Fruit fly (Drosophila melanogaster): ENCODE measurements around the gene Ubc84D.

The Ubc84D gene

dm6 chr3R:7541145-7541860, 22.0 kb upstream of the Ubc84D start, which contains the start of the genes alpha-Est3 and alpha-Est2:
alpha-Est3 (minus strand) TSS chr3R:7541631.
alpha-Est2 (plus strand) TSS chr3R:7541810.
- TF ChIP-seq CG2678 (tag; optimal IDR thresholded peaks at IDR 0.05) (no peak), Trl (optimal IDR thresholded peaks at IDR 0.05) (peak in 1 of 2 experiments; percentile 38), Trl (GFP tag; optimal IDR thresholded peaks at IDR 0.05) (no peak), MESR4 (GFP tag; optimal IDR thresholded peaks at IDR 0.05) (no peak), crp (GFP tag; optimal IDR thresholded peaks at IDR 0.05) (peak in 1 of 2 experiments; percentile 75), CG34224 (GFP tag; IDR thresholded peaks at IDR 0.05; ENCODE audit: partially characterized antibody) (peak; percentile 15; the same call in 1 of the 3 replicates), CG13287 (GFP tag; IDR thresholded peaks at IDR 0.05; ENCODE audit: partially characterized antibody) (peak; percentile 24; the same call in 1 of the 2 replicates), Deaf1 (tag; optimal IDR thresholded peaks at IDR 0.05) (peak; percentile 36), emc (GFP tag; optimal IDR thresholded peaks at IDR 0.05) (no peak), CG3995 (GFP tag; optimal IDR thresholded peaks at IDR 0.05) (peak; percentile 50), sd (tag; optimal IDR thresholded peaks at IDR 0.05) (peak; percentile 36), Dek (tag; optimal IDR thresholded peaks at IDR 0.05) (no peak), lbe (GFP tag; optimal IDR thresholded peaks at IDR 0.05) (peak; percentile 22), CG15073 (GFP tag; optimal IDR thresholded peaks at IDR 0.05) (peak; percentile 90), Med (GFP tag) (peak; percentile 21), CG7928 (GFP tag; optimal IDR thresholded peaks at IDR 0.05) (no peak)

- no peak for TF ChIP-seq CG13424 (tag; optimal IDR thresholded peaks at IDR 0.05)
- no peak for TF ChIP-seq Camta (GFP tag; optimal IDR thresholded peaks at IDR 0.05)
- TF ChIP-seq exex (tag; optimal IDR thresholded peaks at IDR 0.05), result peak; percentile 81
- TF ChIP-seq grn (GFP tag; optimal IDR thresholded peaks at IDR 0.05), result peak; percentile 39
- peak; percentile 36 for TF ChIP-seq sug (tag; optimal IDR thresholded peaks at IDR 0.05)
- TF ChIP-seq mirr (GFP tag; optimal IDR thresholded peaks at IDR 0.05), result peak; percentile 60
Measured at dm6 chr3R:7538435-7538834, 19.2 kb upstream of the Ubc84D start, which contains the start of gene alpha-Est4. alpha-Est4 (minus strand) TSS chr3R:7538615.

- TF ChIP-seq odd (GFP tag; optimal IDR thresholded peaks at IDR 0.05) (no peak), Stat92E (GFP tag; optimal IDR thresholded peaks at IDR 0.05) (no peak), CG11085 (GFP tag; IDR thresholded peaks at IDR 0.05) (no peak), grn (GFP tag; optimal IDR thresholded peaks at IDR 0.05) (peak; percentile 40), Gug (GFP tag; IDR thresholded peaks at IDR 0.05) (no peak), CG17829 (tag; optimal IDR thresholded peaks at IDR 0.05) (no peak), CG31441 (GFP tag; IDR thresholded peaks at IDR 0.05) (no peak), Hmr (GFP tag; optimal IDR thresholded peaks at IDR 0.05) (peak; percentile 1), sr (GFP tag; IDR thresholded peaks at IDR 0.05) (no peak), pnt (GFP tag; optimal IDR thresholded peaks at IDR 0.05) (no peak), CG13123 (GFP tag; optimal IDR thresholded peaks at IDR 0.05) (no peak), sd (tag; optimal IDR thresholded peaks at IDR 0.05) (peak; percentile 71), TFAM (GFP tag; optimal IDR thresholded peaks at IDR 0.05) (no peak), crol (GFP tag; IDR thresholded peaks at IDR 0.05) (no peak), mirr (GFP tag; optimal IDR thresholded peaks at IDR 0.05) (peak; percentile 51), Myb (GFP tag; optimal IDR thresholded peaks at IDR 0.05) (no peak), CG11560 (tag; IDR thresholded peaks at IDR 0.05) (no peak), sc (optimal IDR thresholded peaks at IDR 0.05) (no peak), sc (GFP tag; optimal IDR thresholded peaks at IDR 0.05) (no peak), CG17802 (tag; optimal IDR thresholded peaks at IDR 0.05) (no peak), exex (tag; optimal IDR thresholded peaks at IDR 0.05) (peak; percentile 98), mam (GFP tag; optimal IDR thresholded peaks at IDR 0.05) (no peak), sug (tag; optimal IDR thresholded peaks at IDR 0.05) (peak; percentile 53), aop (GFP tag; IDR thresholded peaks at IDR 0.05) (no peak), Ets65A (GFP tag) (no peak), CG33213 (GFP tag; optimal IDR thresholded peaks at IDR 0.05) (no peak), CG34376 (GFP tag; optimal IDR thresholded peaks at IDR 0.05) (peak; percentile 52), CG1233 (GFP tag; optimal IDR thresholded peaks at IDR 0.05) (no peak), Dfd (GFP tag; optimal IDR thresholded peaks at IDR 0.05) (no peak), CG3163 (GFP tag; optimal IDR thresholded peaks at IDR 0.05) (no peak)
Measured at dm6 chr3R:7536281-7536680, 17.0 kb upstream of the Ubc84D start, which contains the start of gene alpha-Est5. alpha-Est5 (minus strand) TSS chr3R:7536390.
